Worm (Caenorhabditis elegans) whole organism, early embryonic: Measurements from ENCODE around the gene ZK180.5.

Experiments used
- F13C5.2 ChIP-seq: sonication (generic microtip); optimal IDR thresholded peaks from 2 replicates; lab custom pipeline; 2017; ENCODE audit warnings: mild to moderate bottlenecking, missing genetic modification characterization, inconsistent platforms, missing compliant biosample characterization
- ama-1 ChIP-seq: fragments of 150-350 bp; optimal IDR thresholded peaks from 2 replicates; lab custom pipeline; 2014
- ceh-36 ChIP-seq: sonication (generic microtip); optimal IDR thresholded peaks from 2 replicates; lab custom pipeline; 2016; ENCODE audit warnings: missing genetic modification characterization, inconsistent platforms, missing compliant biosample characterization
- ets-7 ChIP-seq: sonication (generic microtip); optimal IDR thresholded peaks from 2 replicates; lab custom pipeline; 2016; ENCODE audit warnings: missing genotype, missing genetic modification characterization, missing compliant biosample characterization
- hmbx-1 ChIP-seq: sonication (generic microtip); optimal IDR thresholded peaks from 2 replicates; lab custom pipeline; 2016; ENCODE audit warnings: mild to moderate bottlenecking, missing genetic modification characterization, missing compliant biosample characterization
- hmg-4 ChIP-seq: fragments of 200-800 bp; sonication (Bioruptor generic); optimal IDR thresholded peaks from 2 replicates; lab custom pipeline; 2018; ENCODE audit warnings: mild to moderate bottlenecking, missing genetic modification characterization, missing compliant biosample characterization
- hnd-1 ChIP-seq: sonication (generic microtip); optimal IDR thresholded peaks from 2 replicates; lab custom pipeline; 2016; ENCODE audit warnings: missing genetic modification characterization, missing compliant biosample characterization
- sea-1 ChIP-seq: fragments of 200-800 bp; sonication (Bioruptor generic); conservative IDR thresholded peaks from 2 replicates; pipeline ENCODE4 v1.3.6; 2022; ENCODE audit warnings: missing genetic modification characterization, missing compliant biosample characterization
- tbx-37 ChIP-seq: fragments of 200-800 bp; sonication (Bioruptor generic); conservative IDR thresholded peaks from 2 replicates; pipeline ENCODE4 v1.3.6; 2022; ENCODE audit warnings: missing genetic modification reagents, missing genetic modification characterization, missing compliant biosample characterization

ce11 chrIV:4473767-4474166 lies 43.2 kb downstream of the ZK180.5 start:
- TF ChIP-seq tbx-37 (no peak), hmbx-1 (no peak), F13C5.2 (tag; lab: Kevin White, UChicago) (no peak), hmg-4 (GFP tag; lab: Kevin White, UChicago) (no peak), ama-1 (lab: Kevin White, UChicago) (no peak), ets-7 (tag; lab: Kevin White, UChicago) (no peak), hnd-1 (tag; lab: Kevin White, UChicago) (no peak), ceh-36 (tag; lab: Kevin White, UChicago) (no peak), sea-1 (no peak)
